Fruit fly (Drosophila melanogaster): ENCODE results near the gene AP-1gamma.
A peak's percentile ranks its signal among the peaks of the same experiment; 100 is the strongest.

The AP-1gamma gene

DNA sequence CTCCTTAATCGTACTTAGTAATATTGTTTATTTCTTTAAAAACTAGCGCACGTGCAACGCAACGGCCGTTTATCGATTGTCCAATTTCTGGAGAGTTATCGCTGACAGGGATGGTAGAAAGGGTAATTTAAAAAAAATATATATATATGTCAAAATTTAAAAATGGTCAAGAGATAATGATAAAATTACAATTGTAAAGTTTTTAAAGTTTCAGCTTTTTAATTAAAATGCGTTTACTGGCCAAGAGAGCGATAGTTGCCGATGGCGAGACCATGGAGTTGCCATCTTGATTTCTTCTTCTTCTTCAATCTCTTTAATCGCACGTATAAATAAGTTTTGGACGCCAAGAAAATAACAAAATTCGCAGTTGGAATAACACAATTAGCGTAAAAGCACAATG is 27.5 kb upstream of the AP-1gamma start, which contains the start of the genes CG7246 and HP1b (continued):
- TF ChIP-seq hkb (optimal IDR thresholded peaks at IDR 0.05) = no peak
- peak; percentile 70 for TF ChIP-seq hkb (GFP tag; IDR thresholded peaks at IDR 0.05)
- peak; percentile 72 for TF ChIP-seq Abd-B (GFP tag; optimal IDR thresholded peaks at IDR 0.05)
- TF ChIP-seq pb (GFP tag; optimal IDR thresholded peaks at IDR 0.05) = no peak
- peak; percentile 8; the same call in 1 of the 2 replicates for TF ChIP-seq dan (GFP tag; IDR thresholded peaks at IDR 0.05)
- TF ChIP-seq CG10462 (GFP tag; optimal IDR thresholded peaks at IDR 0.05) = peak; percentile 48
- TF ChIP-seq Sox100B (GFP tag; optimal IDR thresholded peaks at IDR 0.05) = peak; percentile 44
- no peak for TF ChIP-seq CG1792 (GFP tag; optimal IDR thresholded peaks at IDR 0.05)
- peak; percentile 62; the same call in 1 of the 3 replicates for TF ChIP-seq so (GFP tag; IDR thresholded peaks at IDR 0.05)
- peak; percentile 3 for TF ChIP-seq CG12219 (GFP tag; optimal IDR thresholded peaks at IDR 0.05)
- no peak for TF ChIP-seq gce (GFP tag; IDR thresholded peaks at IDR 0.05)
- peak; percentile 47 for TF ChIP-seq Dp (GFP tag; optimal IDR thresholded peaks at IDR 0.05)
- peak; percentile 62 for TF ChIP-seq CG10543 (GFP tag; optimal IDR thresholded peaks at IDR 0.05)
- peak; percentile 69 for TF ChIP-seq CG12659 (GFP tag; optimal IDR thresholded peaks at IDR 0.05)
- no peak for TF ChIP-seq CG2875 (GFP tag; optimal IDR thresholded peaks at IDR 0.05)
- peak; percentile 68; the same call in 1 of the 2 replicates for TF ChIP-seq amos (GFP tag; IDR thresholded peaks at IDR 0.05; ENCODE audit: partially characterized antibody)
- peak; percentile 49 for TF ChIP-seq exex (tag; optimal IDR thresholded peaks at IDR 0.05)
- TF ChIP-seq Kr (GFP tag; optimal IDR thresholded peaks at IDR 0.05) = no peak
- TF ChIP-seq run (tag; optimal IDR thresholded peaks at IDR 0.05) = no peak
- peak; percentile 70 for TF ChIP-seq lbe (GFP tag; optimal IDR thresholded peaks at IDR 0.05)
- no peak for TF ChIP-seq Asciz (GFP tag; optimal IDR thresholded peaks at IDR 0.05)
- no peak for TF ChIP-seq psq (GFP tag; optimal IDR thresholded peaks at IDR 0.05)
- peak; percentile 40 for TF ChIP-seq pzg (GFP tag; optimal IDR thresholded peaks at IDR 0.05)
- peak; percentile 54 for TF ChIP-seq CG4820 (GFP tag; optimal IDR thresholded peaks at IDR 0.05)
- no peak for TF ChIP-seq CG33213 (GFP tag; optimal IDR thresholded peaks at IDR 0.05)
- peak; percentile 72 for TF ChIP-seq Nf-YA (GFP tag; IDR thresholded peaks at IDR 0.05)
- no peak for TF ChIP-seq usp (GFP tag; optimal IDR thresholded peaks at IDR 0.05)
- no peak for TF ChIP-seq sd (tag; optimal IDR thresholded peaks at IDR 0.05)
- TF ChIP-seq Med (GFP tag) = peak; percentile 90
- 0 out of 2 replicates have a peak, but pooled peaks have one; percentile 29 for TF ChIP-seq dati (GFP tag; IDR thresholded peaks at IDR 0.05)
- TF ChIP-seq btn (GFP tag; optimal IDR thresholded peaks at IDR 0.05) = no peak
- no peak for TF ChIP-seq Mes4 (GFP tag; optimal IDR thresholded peaks at IDR 0.05)
- no peak for TF ChIP-seq CG9437 (GFP tag; optimal IDR thresholded peaks at IDR 0.05)
- TF ChIP-seq Dref (GFP tag; IDR thresholded peaks at IDR 0.05) = peak; percentile 63
- peak; percentile 84 for TF ChIP-seq Ptx1 (GFP tag; IDR thresholded peaks at IDR 0.05)
- TF ChIP-seq Gug (GFP tag; IDR thresholded peaks at IDR 0.05) = peak; percentile 70; the same call in 2 of the 4 replicates
- TF ChIP-seq CG32772 (GFP tag; IDR thresholded peaks at IDR 0.05) = peak; percentile 82
- TF ChIP-seq CG8388 (GFP tag; optimal IDR thresholded peaks at IDR 0.05) = peak; percentile 50
- peak; percentile 64 for TF ChIP-seq zfh2 (GFP tag; optimal IDR thresholded peaks at IDR 0.05)
- TF ChIP-seq CG3407 (GFP tag; optimal IDR thresholded peaks at IDR 0.05) = peak; percentile 41
- peak; percentile 37 for TF ChIP-seq CG1529 (GFP tag; optimal IDR thresholded peaks at IDR 0.05)
- TF ChIP-seq Spps (tag; optimal IDR thresholded peaks at IDR 0.05) = peak; percentile 45
- TF ChIP-seq Chrac-16 (GFP tag; optimal IDR thresholded peaks at IDR 0.05) = peak; percentile 48
- TF ChIP-seq hth (optimal IDR thresholded peaks at IDR 0.05) = no peak
- TF ChIP-seq CG6654 (GFP tag; optimal IDR thresholded peaks at IDR 0.05) = no peak
- TF ChIP-seq NfI (GFP tag; optimal IDR thresholded peaks at IDR 0.05) = peak; percentile 62
- TF ChIP-seq E2f2 (GFP tag; IDR thresholded peaks at IDR 0.05) = peak; percentile 67
- TF ChIP-seq twi (tag; optimal IDR thresholded peaks at IDR 0.05) = peak; percentile 49
- peak; percentile 62 for TF ChIP-seq CG4424 (GFP tag; optimal IDR thresholded peaks at IDR 0.05)
- TF ChIP-seq CrebB (tag; optimal IDR thresholded peaks at IDR 0.05) = no peak
- peak; percentile 40 for TF ChIP-seq CG15601 (tag; optimal IDR thresholded peaks at IDR 0.05)
- peak; percentile 74 for TF ChIP-seq CG14441 (GFP tag; IDR thresholded peaks at IDR 0.05)
